Worm (Caenorhabditis elegans) whole organism, young adult: Measurements from ENCODE around the gene K01A2.5.
A peak's percentile ranks its signal among the peaks of the same experiment; 100 is the strongest.

Experiments
- F22D6.2 ChIP-seq: sonication (generic microtip); optimal IDR thresholded peaks from 2 replicates; lab custom pipeline; 2016; ENCODE audit warnings: mild to moderate bottlenecking, missing genetic modification characterization, missing compliant biosample characterization
- F23B12.7 ChIP-seq: sonication (generic microtip); optimal IDR thresholded peaks from 2 replicates; lab custom pipeline; 2017; ENCODE audit warnings: missing genetic modification characterization, mild to moderate bottlenecking, missing compliant biosample characterization, antibody characterized with exemption, moderate library complexity; ENCODE audit not compliant: insufficient read depth
- Y53G8AR.9 ChIP-seq: fragments of 200-800 bp; sonication (Bioruptor generic); conservative IDR thresholded peaks from 2 replicates; pipeline ENCODE4 v1.3.6; 2022; ENCODE audit warnings: missing genetic modification reagents, missing genetic modification characterization, missing compliant biosample characterization
- Y79H2A.3 ChIP-seq: fragments of 200-800 bp; sonication (Bioruptor generic); conservative IDR thresholded peaks from 2 replicates; pipeline ENCODE4 v1.3.6; 2022; ENCODE audit warnings: missing genetic modification reagents, missing genetic modification characterization, missing compliant biosample characterization
- akir-1 ChIP-seq: fragments of 200-800 bp; sonication (Bioruptor generic); optimal IDR thresholded peaks from 2 replicates; lab custom pipeline; 2018; ENCODE audit warnings: mild to moderate bottlenecking, missing genetic modification characterization, moderate library complexity, missing compliant biosample characterization
- aptf-2 ChIP-seq: fragments of 200-800 bp; sonication (Bioruptor generic); conservative IDR thresholded peaks from 2 replicates; pipeline ENCODE4 v1.3.6; 2022; ENCODE audit warnings: missing genetic modification reagents, missing genetic modification characterization, missing compliant biosample characterization
- attf-3 ChIP-seq: fragments of 200-800 bp; sonication (Bioruptor generic); conservative IDR thresholded peaks from 2 replicates; pipeline ENCODE4 v1.3.6; 2022; ENCODE audit warnings: missing genetic modification reagents, missing genetic modification characterization, missing compliant biosample characterization
- attf-5 ChIP-seq: fragments of 200-800 bp; sonication (Bioruptor generic); optimal IDR thresholded peaks from 2 replicates; lab custom pipeline; 2018; ENCODE audit warnings: mild to moderate bottlenecking, missing genetic modification characterization, missing compliant biosample characterization
- ceh-27 ChIP-seq: fragments of 200-800 bp; sonication (Bioruptor generic); optimal IDR thresholded peaks from 2 replicates; lab custom pipeline; 2018; ENCODE audit warnings: mild to moderate bottlenecking, missing genetic modification characterization, moderate library complexity, missing compliant biosample characterization
- gei-17 ChIP-seq: fragments of 200-800 bp; sonication (Bioruptor generic); optimal IDR thresholded peaks from 2 replicates; lab custom pipeline; 2018; ENCODE audit warnings: mild to moderate bottlenecking, missing genetic modification characterization, missing compliant biosample characterization
- hlh-26 ChIP-seq: fragments of 200-800 bp; sonication (Bioruptor generic); conservative IDR thresholded peaks from 2 replicates; pipeline ENCODE4 v1.3.6; 2022; ENCODE audit warnings: missing genetic modification reagents, missing genetic modification characterization, missing compliant biosample characterization
- lin-54 ChIP-seq: fragments of 200-800 bp; sonication (Bioruptor generic); optimal IDR thresholded peaks from 2 replicates; lab custom pipeline; 2018; ENCODE audit warnings: mild to moderate bottlenecking, missing genetic modification characterization, missing compliant biosample characterization
- lsl-1 ChIP-seq: fragments of 200-800 bp; sonication (Bioruptor generic); optimal IDR thresholded peaks from 2 replicates; lab custom pipeline; 2018; ENCODE audit warnings: mild to moderate bottlenecking, missing genetic modification characterization, moderate library complexity, missing compliant biosample characterization
- mcd-1 ChIP-seq: fragments of 200-800 bp; sonication (Bioruptor generic); IDR thresholded peaks from 2 replicates; pipeline ENCODE4 v1.3.6; 2022; ENCODE audit warnings: missing genetic modification reagents, missing genetic modification characterization, missing compliant biosample characterization
- sdz-38 ChIP-seq: sonication (generic microtip); optimal IDR thresholded peaks from 2 replicates; lab custom pipeline; 2016; ENCODE audit warnings: missing genotype, missing genetic modification characterization, missing compliant biosample characterization
- snpc-1.1 ChIP-seq: sonication (generic microtip); optimal IDR thresholded peaks from 2 replicates; lab custom pipeline; 2017; ENCODE audit warnings: missing genetic modification characterization, mild to moderate bottlenecking, missing compliant biosample characterization, antibody characterized with exemption, moderate library complexity, missing genotype, missing genetic modification reagents; ENCODE audit not compliant: insufficient read depth
- tlf-1 ChIP-seq: fragments of 200-800 bp; sonication (Bioruptor generic); optimal IDR thresholded peaks from 2 replicates; lab custom pipeline; 2018; ENCODE audit warnings: mild to moderate bottlenecking, missing genetic modification characterization, missing compliant biosample characterization
- unc-130 ChIP-seq: sonication (generic microtip); optimal IDR thresholded peaks from 2 replicates; lab custom pipeline; 2016; ENCODE audit warnings: missing genetic modification reagents, missing genetic modification characterization, missing compliant biosample characterization
- xnd-1 ChIP-seq: sonication (generic microtip); optimal IDR thresholded peaks from 2 replicates; lab custom pipeline; 2016; ENCODE audit warnings: missing genotype, missing genetic modification reagents, missing genetic modification characterization, missing compliant biosample characterization

The K01A2.5 gene

DNA sequence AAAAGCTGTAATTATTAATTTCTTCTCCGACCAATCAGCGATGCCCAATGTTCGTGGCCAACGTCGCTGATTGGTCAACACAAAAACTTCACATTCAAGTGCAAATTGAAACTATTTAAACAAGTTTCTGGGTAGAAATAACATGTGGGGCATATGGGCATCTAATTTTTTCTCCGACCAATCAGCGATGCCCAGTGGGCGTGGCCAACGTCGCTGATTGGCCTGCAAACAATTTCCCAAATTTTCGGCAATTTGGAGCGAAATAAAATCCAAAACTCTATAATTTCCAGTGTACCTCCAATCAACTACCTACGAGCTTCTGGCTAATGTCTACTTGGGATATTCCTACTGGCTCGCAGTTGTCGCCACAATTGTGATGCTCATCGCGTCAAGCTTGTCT is 40.2 kb downstream of the K01A2.5 start (continued):
- no peak for TF ChIP-seq F23B12.7 (tag; lab: Kevin White, UChicago)

DNA sequence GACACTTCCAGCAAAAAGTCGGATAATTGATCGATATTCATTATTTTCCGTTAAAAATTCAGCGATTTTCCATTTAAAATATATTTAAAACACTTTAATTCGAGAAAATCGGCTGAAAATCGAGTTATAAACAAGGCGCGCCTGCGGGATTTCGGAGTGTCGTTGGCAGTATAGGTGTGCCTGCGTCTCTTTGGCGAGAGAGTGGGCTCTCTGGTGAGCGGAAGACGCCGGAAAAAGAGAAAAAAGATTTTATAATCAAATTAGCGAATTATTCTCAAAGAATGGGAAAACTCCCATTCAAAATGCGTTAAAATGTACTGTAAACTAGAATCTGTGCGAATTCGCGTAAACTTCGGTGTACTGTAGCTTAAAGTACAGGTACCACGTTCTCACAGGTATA is 46.7 kb downstream of the K01A2.5 start, which contains the start of gene D1069.3:
D1069.3 (minus strand) TSS at position 158 of the 400 bp plus-strand sequence.
- no peak for TF ChIP-seq aptf-2
- TF ChIP-seq lin-54 = no peak
- peak; percentile 97 for TF ChIP-seq attf-3 (GFP tag; lab: Robert Waterston, UW)
- no peak for TF ChIP-seq hlh-26 (GFP tag; lab: Robert Waterston, UW)
- peak; percentile 64 for TF ChIP-seq lsl-1
- TF ChIP-seq ceh-27 = no peak
- TF ChIP-seq xnd-1 = peak; percentile 39
- peak; percentile 30; the same call in 1 of the 2 replicates for TF ChIP-seq mcd-1
- TF ChIP-seq attf-5 (GFP tag; lab: Kevin White, UChicago) = no peak
- TF ChIP-seq unc-130 (GFP tag; lab: Kevin White, UChicago) = no peak
- TF ChIP-seq sdz-38 = no peak

DNA sequence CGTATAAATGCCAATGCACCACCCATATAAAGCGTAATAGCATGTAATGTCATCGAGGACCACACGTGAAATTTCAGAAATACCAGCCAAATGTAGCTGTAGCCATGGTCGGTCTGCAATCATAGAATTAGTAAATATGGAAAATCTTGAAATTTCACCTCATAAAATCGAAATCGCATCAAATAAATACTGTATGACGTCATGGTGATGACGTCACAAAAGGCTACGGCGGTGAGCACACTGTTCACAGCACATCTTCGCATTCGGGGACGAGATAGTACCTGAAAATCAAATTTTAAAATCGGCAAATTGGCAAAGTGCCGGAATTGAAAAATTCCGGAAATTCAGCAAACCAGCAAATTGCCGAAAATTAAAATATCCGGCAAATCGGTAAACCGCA is 48.7 kb downstream of the K01A2.5 start:
- TF ChIP-seq Y79H2A.3 = no peak
- no peak for TF ChIP-seq F22D6.2 (tag; lab: Kevin White, UChicago)
- no peak for TF ChIP-seq tlf-1 (GFP tag; lab: Kevin White, UChicago)
- TF ChIP-seq Y53G8AR.9 = no peak
- TF ChIP-seq snpc-1.1 (tag; lab: Kevin White, UChicago) = no peak
- no peak for TF ChIP-seq akir-1
- no peak for TF ChIP-seq gei-17 (GFP tag; lab: Kevin White, UChicago)
